Fruit fly (Drosophila melanogaster) whole organism, embryonic: Measurements from ENCODE around the gene CG11668.

ENCODE experiments used
- Bdp1 ChIP-seq: fragments of 200-800 bp; sonication (Bioruptor generic); optimal IDR thresholded peaks from 3 replicates; lab custom pipeline; 2016; ENCODE audit warnings: missing biosample characterization, missing genetic modification characterization
- CG11456 ChIP-seq: fragments of 200-800 bp; sonication (Bioruptor generic); IDR thresholded peaks from 3 replicates; pipeline ENCODE4 v1.3.6; 2022; ENCODE audit warnings: missing biosample characterization, missing genetic modification characterization
- CG12104 ChIP-seq: fragments of 200-800 bp; sonication (Bioruptor generic); optimal IDR thresholded peaks from 3 replicates; lab custom pipeline; 2016; ENCODE audit warnings: missing biosample characterization, missing genetic modification characterization
- CG12236 ChIP-seq: fragments of 200-800 bp; sonication (Bioruptor generic); optimal IDR thresholded peaks from 2 replicates; lab custom pipeline; 2016; ENCODE audit warnings: missing biosample characterization, missing genetic modification characterization
- CG12391 ChIP-seq: fragments of 200-800 bp; sonication (Bioruptor generic); optimal IDR thresholded peaks from 3 replicates; lab custom pipeline; 2018; ENCODE audit warnings: missing biosample characterization, mild to moderate bottlenecking, missing genetic modification characterization, moderate library complexity
- CG17186 ChIP-seq: fragments of 200-800 bp; sonication (Bioruptor generic); optimal IDR thresholded peaks from 3 replicates; lab custom pipeline; 2017; ENCODE audit warnings: missing biosample characterization, missing genetic modification reagents, missing genetic modification characterization
- CG18262 ChIP-seq: fragments of 200-800 bp; optimal IDR thresholded peaks from 3 replicates; lab custom pipeline; 2019; ENCODE audit warnings: missing biosample characterization, mild to moderate bottlenecking, missing genetic modification characterization, moderate library complexity
- CG18619 ChIP-seq: fragments of 200-800 bp; sonication (Bioruptor generic); optimal IDR thresholded peaks from 3 replicates; lab custom pipeline; 2017; ENCODE audit warnings: missing biosample characterization, mild to moderate bottlenecking, missing genetic modification characterization
- CG18764 ChIP-seq: fragments of 200-800 bp; sonication (Bioruptor generic); optimal IDR thresholded peaks from 3 replicates; lab custom pipeline; 2016; ENCODE audit warnings: missing biosample characterization, missing genetic modification characterization
- CG2199 ChIP-seq: fragments of 200-800 bp; sonication (Bioruptor generic); IDR thresholded peaks from 3 replicates; pipeline ENCODE4 v1.3.6; 2022; ENCODE audit warnings: missing biosample characterization, missing genetic modification characterization
- CG2678 ChIP-seq: fragments of 200-800 bp; sonication (Bioruptor generic); optimal IDR thresholded peaks from 3 replicates; lab custom pipeline; 2019; ENCODE audit warnings: missing biosample characterization, mild to moderate bottlenecking, missing genetic modification characterization, moderate library complexity
- CG2875 ChIP-seq: fragments of 200-800 bp; sonication (Bioruptor generic); optimal IDR thresholded peaks from 2 replicates; lab custom pipeline; 2017; ENCODE audit warnings: missing biosample characterization, mild to moderate bottlenecking, missing genetic modification characterization, missing genetic modification reagents
- CG30020 ChIP-seq: fragments of 200-800 bp; optimal IDR thresholded peaks from 2 replicates; lab custom pipeline; 2019; ENCODE audit warnings: missing biosample characterization, mild to moderate bottlenecking, missing genetic modification characterization, moderate library complexity
- CG30403 ChIP-seq: fragments of 200-800 bp; sonication (Bioruptor generic); optimal IDR thresholded peaks from 3 replicates; lab custom pipeline; 2016; ENCODE audit warnings: missing biosample characterization, missing genetic modification characterization
- CG3847 ChIP-seq: fragments of 200-800 bp; sonication (Bioruptor generic); IDR thresholded peaks from 2 replicates; pipeline ENCODE4 v1.3.6; 2022; ENCODE audit warnings: missing biosample characterization, missing genetic modification characterization
- CG4617 ChIP-seq: fragments of 200-800 bp; sonication (Bioruptor generic); optimal IDR thresholded peaks from 3 replicates; lab custom pipeline; 2016; ENCODE audit warnings: missing biosample characterization, missing genetic modification characterization, borderline replicate concordance
- CG6765 ChIP-seq: fragments of 200-800 bp; sonication (Bioruptor generic); optimal IDR thresholded peaks from 3 replicates; lab custom pipeline; 2017; ENCODE audit warnings: missing biosample characterization, mild to moderate bottlenecking, missing genetic modification characterization
- CG6791 ChIP-seq: fragments of 200-800 bp; sonication (Bioruptor generic); IDR thresholded peaks from 3 replicates; pipeline ENCODE4 v1.3.6; 2022; ENCODE audit warnings: missing biosample characterization, missing genetic modification characterization; ENCODE audit not compliant: partially characterized antibody
- CG6854 ChIP-seq: fragments of 200-800 bp; sonication (Bioruptor generic); optimal IDR thresholded peaks from 3 replicates; lab custom pipeline; 2017; ENCODE audit warnings: missing biosample characterization, mild to moderate bottlenecking, missing genetic modification characterization
- CG7357 ChIP-seq: fragments of 200-800 bp; sonication (Bioruptor generic); IDR thresholded peaks from 3 replicates; pipeline ENCODE4 v1.3.6; 2022; ENCODE audit warnings: missing biosample characterization, missing genetic modification characterization
- CG7928 ChIP-seq: fragments of 200-800 bp; sonication (Bioruptor generic); optimal IDR thresholded peaks from 2 replicates; lab custom pipeline; 2017; ENCODE audit warnings: missing biosample characterization, mild to moderate bottlenecking, missing genetic modification characterization
- CG8388 ChIP-seq: fragments of 200-800 bp; sonication (Bioruptor generic); optimal IDR thresholded peaks from 2 replicates; lab custom pipeline; 2019; ENCODE audit warnings: missing biosample characterization, mild to moderate bottlenecking, missing genetic modification characterization, moderate library complexity
- CG8478 ChIP-seq: fragments of >200 bp; optimal IDR thresholded peaks from 2 replicates; lab custom pipeline; 2018
- CG9797 ChIP-seq: fragments of 200-800 bp; sonication (Bioruptor generic); optimal IDR thresholded peaks from 3 replicates; lab custom pipeline; 2018; ENCODE audit warnings: missing biosample characterization, mild to moderate bottlenecking, missing genetic modification characterization
- D ChIP-seq, 2 experiments: fragments of 200-800 bp in 1 of 2; fragments of >200 bp in 1 of 2; sonication (Bioruptor generic) in 1 of 2; optimal IDR thresholded peaks; 2 replicates in 1 of 2; 3 replicates in 1 of 2; lab custom pipeline; 2017; ENCODE audit warnings: mild to moderate bottlenecking in 1 of 2, missing biosample characterization in 1 of 2, missing genetic modification characterization in 1 of 2, missing genetic modification reagents in 1 of 2
- Doc3 ChIP-seq: fragments of 200-800 bp; sonication (Bioruptor generic); IDR thresholded peaks from 3 replicates; pipeline ENCODE4 v1.3.6; 2022; ENCODE audit warnings: missing biosample characterization, missing genetic modification characterization; ENCODE audit not compliant: partially characterized antibody
- Ets65A ChIP-seq: fragments of 200-800 bp; sonication (Bioruptor generic); peaks from one replicate; lab custom pipeline; 2016; ENCODE audit warnings: missing biosample characterization, missing genetic modification characterization
- HLHmδ ChIP-seq: fragments of 200-800 bp; sonication (Bioruptor generic); optimal IDR thresholded peaks from 2 replicates; lab custom pipeline; 2018; ENCODE audit warnings: missing biosample characterization, mild to moderate bottlenecking, missing genetic modification characterization, moderate library complexity
- Lpt ChIP-seq: fragments of >200 bp; optimal IDR thresholded peaks from 2 replicates; lab custom pipeline; 2018; ENCODE audit warnings: missing biosample characterization, missing genetic modification characterization
- MESR4 ChIP-seq: fragments of 200-800 bp; sonication (Bioruptor generic); optimal IDR thresholded peaks from 2 replicates; lab custom pipeline; 2018; ENCODE audit warnings: missing biosample characterization, mild to moderate bottlenecking, missing genetic modification characterization, moderate library complexity
- Opbp ChIP-seq: fragments of 200-800 bp; sonication (Bioruptor generic); IDR thresholded peaks from 3 replicates; pipeline ENCODE4 v1.3.6; 2022; ENCODE audit warnings: missing biosample characterization, missing genetic modification characterization; ENCODE audit not compliant: partially characterized antibody
- Poxn ChIP-seq: fragments of 200-800 bp; sonication (Bioruptor generic); IDR thresholded peaks from 2 replicates; pipeline ENCODE4 v1.3.6; 2022; ENCODE audit warnings: missing biosample characterization, missing genetic modification characterization
- Sin3A ChIP-seq: fragments of >200 bp; optimal IDR thresholded peaks from 2 replicates; lab custom pipeline; 2018
- az2 ChIP-seq: fragments of 200-800 bp; sonication (Bioruptor generic); optimal IDR thresholded peaks from 3 replicates; lab custom pipeline; 2016; ENCODE audit warnings: missing biosample characterization, missing genetic modification characterization
- bigmax ChIP-seq: fragments of 200-800 bp; sonication (Bioruptor generic); optimal IDR thresholded peaks from 2 replicates; lab custom pipeline; 2018; ENCODE audit warnings: missing biosample characterization, mild to moderate bottlenecking, missing genetic modification characterization
- cg ChIP-seq: fragments of 200-800 bp; sonication (Bioruptor generic); optimal IDR thresholded peaks from 3 replicates; lab custom pipeline; 2019; ENCODE audit warnings: missing biosample characterization, mild to moderate bottlenecking, missing genetic modification characterization, moderate library complexity
- corto ChIP-seq: fragments of 200-800 bp; sonication (Bioruptor generic); optimal IDR thresholded peaks from 2 replicates; lab custom pipeline; 2016; ENCODE audit warnings: missing biosample characterization, mild to moderate bottlenecking, missing genetic modification characterization, moderate library complexity
- eyg ChIP-seq: fragments of 200-800 bp; sonication (Bioruptor generic); optimal IDR thresholded peaks from 3 replicates; lab custom pipeline; 2016; ENCODE audit warnings: missing biosample characterization, missing genetic modification characterization
- hth ChIP-seq: fragments of >200 bp; optimal IDR thresholded peaks from 2 replicates; lab custom pipeline; 2017; ENCODE audit warnings: inconsistent platforms
- insv ChIP-seq, 2 experiments: fragments of 200-800 bp; sonication (Bioruptor generic); optimal IDR thresholded peaks; 3 replicates each; lab custom pipeline; 2016 to 2018; ENCODE audit warnings: missing biosample characterization in 2 of 2, missing genetic modification characterization in 2 of 2
- knrl ChIP-seq: fragments of 200-800 bp; sonication (Bioruptor generic); IDR thresholded peaks from 3 replicates; pipeline ENCODE4 v1.3.6; 2022; ENCODE audit warnings: missing biosample characterization, missing genetic modification characterization; ENCODE audit not compliant: partially characterized antibody
- luna ChIP-seq: fragments of 200-800 bp; sonication (Bioruptor generic); optimal IDR thresholded peaks from 2 replicates; lab custom pipeline; 2016; ENCODE audit warnings: missing biosample characterization, missing genetic modification characterization
- nmo ChIP-seq: fragments of 200-800 bp; sonication (Bioruptor generic); optimal IDR thresholded peaks from 2 replicates; lab custom pipeline; 2018; ENCODE audit warnings: missing biosample characterization, mild to moderate bottlenecking, missing genetic modification characterization, moderate library complexity
- ro ChIP-seq: fragments of 200-800 bp; sonication (Bioruptor generic); IDR thresholded peaks from 2 replicates; pipeline ENCODE4 v1.3.6; 2022; ENCODE audit warnings: missing biosample characterization, missing genetic modification characterization
- row ChIP-seq: fragments of 200-800 bp; sonication (Bioruptor generic); IDR thresholded peaks from 3 replicates; pipeline ENCODE4 v1.3.6; 2022; ENCODE audit warnings: missing biosample characterization, missing genetic modification characterization
- shn ChIP-seq: fragments of 200-800 bp; sonication (Bioruptor generic); optimal IDR thresholded peaks from 3 replicates; lab custom pipeline; 2016; ENCODE audit warnings: missing biosample characterization, missing genetic modification characterization
- toy ChIP-seq: fragments of 200-800 bp; sonication (Bioruptor generic); IDR thresholded peaks from 2 replicates; pipeline ENCODE4 v1.3.6; 2022; ENCODE audit warnings: missing biosample characterization, missing genetic modification characterization

CG11668 gene

dm6 chr3R:12998234-12998591 lies 40.0 kb upstream of the CG11668 start:
- TF ChIP-seq CG4617: peak; percentile 18
- peak; percentile 4 for TF ChIP-seq MESR4
- TF ChIP-seq CG8478 (lab: Kevin White, UChicago): peak; percentile 40
- TF ChIP-seq az2: no peak
- peak; percentile 92 for TF ChIP-seq cg (GFP tag; lab: Kevin White, UChicago)
- TF ChIP-seq Ets65A (GFP tag; lab: Kevin White, UChicago): peak; percentile 22
- TF ChIP-seq CG8388 (GFP tag; lab: Kevin White, UChicago): peak; percentile 97
- TF ChIP-seq Opbp (GFP tag; lab: Robert Waterston, UW): 0 out of 3 replicates have a peak, but pooled peaks have one; percentile 1
- no peak for TF ChIP-seq bigmax (GFP tag; lab: Kevin White, UChicago)
- TF ChIP-seq, all 482 proteins: peak for 7

- TF ChIP-seq CG18619 (GFP tag; lab: Kevin White, UChicago): no peak
- TF ChIP-seq eyg (GFP tag; lab: Kevin White, UChicago): no peak
- TF ChIP-seq CG18262 (tag; lab: Kevin White, UChicago): no peak
- TF ChIP-seq CG7357: no peak
- no peak for TF ChIP-seq CG18764 (GFP tag; lab: Kevin White, UChicago)
- no peak for TF ChIP-seq Poxn (GFP tag; lab: Robert Waterston, UW)
- TF ChIP-seq CG2199 (GFP tag; lab: Robert Waterston, UW): no peak
Observed at dm6 chr3R:13009595-13009994, 28.6 kb upstream of the CG11668 start, which contains the start of gene CG11656. CG11656 (plus strand) TSS chr3R:13009895.

dm6 chr3R:13010905-13011620 lies 27.1 kb upstream of the CG11668 start, which contains the start of gene CG8031:
CG8031 (minus strand) TSS chr3R:13011310.
- TF ChIP-seq CG12391 (tag; lab: Kevin White, UChicago) (peak; percentile 41), CG30403 (GFP tag; lab: Kevin White, UChicago) (no peak), CG17186 (GFP tag; lab: Kevin White, UChicago) (peak; percentile 52), Lpt (GFP tag; lab: Kevin White, UChicago) (no peak), row (GFP tag; lab: Robert Waterston, UW) (peak; percentile 38; the same call in 1 of the 3 replicates), Doc3 (GFP tag; lab: Robert Waterston, UW) (no peak), CG9797 (GFP tag; lab: Kevin White, UChicago) (peak; percentile 97), CG6791 (no peak; the same call in 2 of the 3 replicates), ro (GFP tag; lab: Robert Waterston, UW) (no peak), nmo (GFP tag; lab: Kevin White, UChicago) (peak; percentile 68), corto (GFP tag; lab: Kevin White, UChicago) (no peak), luna (GFP tag; lab: Kevin White, UChicago) (no peak), Bdp1 (no peak), Sin3A (lab: Kevin White, UChicago) (peak; percentile 91), CG11456 (no peak), insv (GFP tag; optimal IDR thresholded peaks at IDR 0.05; lab: Kevin White, UChicago) (peak in 1 of 2 experiments; percentile 12), shn (no peak), D (optimal IDR thresholded peaks at IDR 0.05; lab: Kevin White, UChicago) (no peak), D (GFP tag; optimal IDR thresholded peaks at IDR 0.05; lab: Kevin White, UChicago) (no peak), CG2875 (GFP tag; lab: Kevin White, UChicago) (no peak), CG3847 (GFP tag; lab: Robert Waterston, UW) (peak; percentile 54), CG6854 (GFP tag; lab: Kevin White, UChicago) (no peak), toy (GFP tag; lab: Robert Waterston, UW) (no peak), knrl (GFP tag; lab: Robert Waterston, UW) (no peak), hth (no peak), CG2678 (no peak), CG12104 (GFP tag; lab: Kevin White, UChicago) (peak; percentile 14), CG6765 (no peak), CG30020 (peak; percentile 27), CG7928 (GFP tag; lab: Kevin White, UChicago) (peak; percentile 90), HLHmδ (GFP tag; lab: Kevin White, UChicago) (no peak), CG12236 (GFP tag; lab: Kevin White, UChicago) (no peak), az2 (no peak)
